Worm (Caenorhabditis elegans) whole organism, late embryonic: ENCODE measurements around the gene piki-1.

Source experiments
- ceh-18 ChIP-seq: sonication (generic microtip); optimal IDR thresholded peaks from 2 replicates; lab custom pipeline; 2016; ENCODE audit warnings: missing genetic modification characterization, missing compliant biosample characterization
- ceh-2 ChIP-seq: sonication (generic microtip); optimal IDR thresholded peaks from 2 replicates; lab custom pipeline; 2016; ENCODE audit warnings: missing genotype, missing genetic modification characterization, missing compliant biosample characterization
- ceh-6 ChIP-seq: fragments of 200-800 bp; sonication (Bioruptor generic); optimal IDR thresholded peaks from 2 replicates; lab custom pipeline; 2018; ENCODE audit warnings: mild to moderate bottlenecking, missing genetic modification characterization, missing compliant biosample characterization
- madf-2 ChIP-seq: sonication (generic microtip); optimal IDR thresholded peaks from 2 replicates; lab custom pipeline; 2017; ENCODE audit warnings: missing genetic modification characterization, missing compliant biosample characterization
- mec-3 ChIP-seq: sonication (generic microtip); optimal IDR thresholded peaks from 2 replicates; lab custom pipeline; 2016; ENCODE audit warnings: borderline replicate concordance, missing genetic modification characterization, missing compliant biosample characterization
- pat-9 ChIP-seq: fragments of 200-800 bp; sonication (Bioruptor generic); optimal IDR thresholded peaks from 2 replicates; lab custom pipeline; 2018; ENCODE audit warnings: mild to moderate bottlenecking, missing genetic modification characterization, moderate library complexity, missing compliant biosample characterization
- pha-4 ChIP-seq: fragments of 150-350 bp; optimal IDR thresholded peaks from 2 replicates; lab custom pipeline; 2018; ENCODE audit warnings: missing biosample characterization, missing genetic modification reagents, missing genetic modification characterization
- sox-2 ChIP-seq: fragments of 200-800 bp; sonication (Bioruptor generic); IDR thresholded peaks from 2 replicates; pipeline ENCODE4 v1.3.6; 2022; ENCODE audit warnings: missing genetic modification reagents, missing genetic modification characterization, missing compliant biosample characterization
- sox-4 ChIP-seq: sonication (generic microtip); optimal IDR thresholded peaks from 2 replicates; lab custom pipeline; 2017; ENCODE audit warnings: mild to moderate bottlenecking, missing genetic modification characterization, inconsistent platforms, missing compliant biosample characterization

- no peak for TF ChIP-seq pat-9 (tag; lab: Kevin White, UChicago)
- TF ChIP-seq ceh-6 (GFP tag; lab: Kevin White, UChicago) = peak; percentile 20
- no peak for TF ChIP-seq sox-4 (tag; lab: Kevin White, UChicago)
- TF ChIP-seq madf-2 (tag; lab: Kevin White, UChicago) = no peak
- TF ChIP-seq sox-2 (GFP tag; lab: Robert Waterston, UW) = no peak
- no peak for TF ChIP-seq ceh-18 (tag; lab: Kevin White, UChicago)
- TF ChIP-seq mec-3 = no peak
- no peak for TF ChIP-seq ceh-2 (tag; lab: Kevin White, UChicago)
- TF ChIP-seq pha-4 (tag; lab: Kevin White, UChicago) = no peak
Measured at ce11 chrX:15200720-15201119, 45.5 kb downstream of the piki-1 start.
